Worm (Caenorhabditis elegans): Measurements from ENCODE around the gene aakg-5.

ce11 chrII:9989533-9989932 lies 14.6 kb upstream of the aakg-5 start:
- TF ChIP-seq scrt-1 (GFP tag; IDR thresholded peaks at IDR 0.05) (no peak), ama-1 (optimal IDR thresholded peaks at IDR 0.05) (no peak), aly-1 (tag; optimal IDR thresholded peaks at IDR 0.05) (no peak)

Measured in whole organism, early embryonic.